Worm (Caenorhabditis elegans) whole organism, late embryonic: ENCODE measurements around the gene Y32H12A.8.

ENCODE experiments used
- C08G9.2 ChIP-seq: sonication (generic microtip); optimal IDR thresholded peaks from 2 replicates; lab custom pipeline; 2016; ENCODE audit warnings: mild to moderate bottlenecking, missing genetic modification characterization, moderate library complexity, missing compliant biosample characterization
- K09A11.1 ChIP-seq: sonication (generic microtip); optimal IDR thresholded peaks from 2 replicates; lab custom pipeline; 2017; ENCODE audit warnings: antibody characterized with exemption, mild to moderate bottlenecking, missing genetic modification characterization, missing compliant biosample characterization; ENCODE audit not compliant: insufficient read depth
- T23F11.4 ChIP-seq: fragments of 200-800 bp; sonication (Bioruptor generic); optimal IDR thresholded peaks from 2 replicates; lab custom pipeline; 2018; ENCODE audit warnings: mild to moderate bottlenecking, missing genetic modification characterization, missing compliant biosample characterization
- ahr-1 ChIP-seq: sonication (generic microtip); optimal IDR thresholded peaks from 2 replicates; lab custom pipeline; 2016; ENCODE audit warnings: missing genetic modification characterization, missing compliant biosample characterization
- ceh-14 ChIP-seq: sonication (generic microtip); optimal IDR thresholded peaks from 2 replicates; lab custom pipeline; 2016; ENCODE audit warnings: missing genotype, missing genetic modification characterization, missing compliant biosample characterization
- ceh-18 ChIP-seq: sonication (generic microtip); optimal IDR thresholded peaks from 2 replicates; lab custom pipeline; 2016; ENCODE audit warnings: missing genetic modification characterization, missing compliant biosample characterization
- ceh-19 ChIP-seq: fragments of 200-800 bp; sonication (Bioruptor generic); optimal IDR thresholded peaks from 2 replicates; lab custom pipeline; 2018; ENCODE audit warnings: mild to moderate bottlenecking, missing genetic modification characterization, missing compliant biosample characterization
- ceh-22 ChIP-seq: sonication (generic microtip); optimal IDR thresholded peaks from 2 replicates; lab custom pipeline; 2017; ENCODE audit warnings: missing biosample characterization, missing genetic modification characterization
- ceh-30 ChIP-seq: fragments of 150-350 bp; optimal IDR thresholded peaks from 2 replicates; lab custom pipeline; 2014; ENCODE audit warnings: missing biosample characterization, missing genetic modification characterization
- ceh-45 ChIP-seq: fragments of 200-800 bp; sonication (Bioruptor generic); IDR thresholded peaks from 2 replicates; pipeline ENCODE4 v1.3.6; 2022; ENCODE audit warnings: missing genetic modification reagents, missing genetic modification characterization, missing compliant biosample characterization
- ceh-48 ChIP-seq: sonication (generic microtip); optimal IDR thresholded peaks from 2 replicates; lab custom pipeline; 2016; ENCODE audit warnings: missing genetic modification characterization, inconsistent platforms, missing compliant biosample characterization
- ceh-6 ChIP-seq: fragments of 200-800 bp; sonication (Bioruptor generic); optimal IDR thresholded peaks from 2 replicates; lab custom pipeline; 2018; ENCODE audit warnings: mild to moderate bottlenecking, missing genetic modification characterization, missing compliant biosample characterization
- ceh-9 ChIP-seq: sonication (generic microtip); optimal IDR thresholded peaks from 2 replicates; lab custom pipeline; 2016; ENCODE audit warnings: mild to moderate bottlenecking, missing genetic modification characterization, inconsistent platforms, missing compliant biosample characterization
- dve-1 ChIP-seq: sonication (generic microtip); optimal IDR thresholded peaks from 2 replicates; lab custom pipeline; 2017; ENCODE audit warnings: antibody characterized with exemption, mild to moderate bottlenecking, missing genetic modification characterization, missing compliant biosample characterization
- elt-2 ChIP-seq: sonication (generic microtip); optimal IDR thresholded peaks from 2 replicates; lab custom pipeline; 2016; ENCODE audit warnings: missing genetic modification reagents, missing genetic modification characterization, missing compliant biosample characterization
- ets-4 ChIP-seq: sonication (generic microtip); optimal IDR thresholded peaks from 2 replicates; lab custom pipeline; 2016; ENCODE audit warnings: missing genetic modification characterization, missing compliant biosample characterization
- eyg-1 ChIP-seq: sonication (generic microtip); optimal IDR thresholded peaks from 2 replicates; lab custom pipeline; 2016; ENCODE audit warnings: missing genotype, missing genetic modification characterization, missing compliant biosample characterization
- fkh-10 ChIP-seq: fragments of 150-350 bp; optimal IDR thresholded peaks from 2 replicates; lab custom pipeline; 2014; ENCODE audit warnings: missing biosample characterization, missing genetic modification reagents, missing genetic modification characterization
- gmeb-2 ChIP-seq: sonication (generic microtip); optimal IDR thresholded peaks from 2 replicates; lab custom pipeline; 2016; ENCODE audit warnings: missing genetic modification characterization, inconsistent platforms, missing compliant biosample characterization
- hlh-13 ChIP-seq: fragments of 200-800 bp; sonication (Bioruptor generic); optimal IDR thresholded peaks from 2 replicates; lab custom pipeline; 2018; ENCODE audit warnings: mild to moderate bottlenecking, missing genetic modification characterization, missing compliant biosample characterization
- hlh-30 ChIP-seq: sonication (generic microtip); optimal IDR thresholded peaks from 2 replicates; lab custom pipeline; 2017; ENCODE audit warnings: antibody characterized with exemption, missing genetic modification characterization, missing compliant biosample characterization; ENCODE audit not compliant: insufficient read depth
- nfya-1 ChIP-seq: sonication (generic microtip); optimal IDR thresholded peaks from 2 replicates; lab custom pipeline; 2017; ENCODE audit warnings: missing genetic modification characterization, mild to moderate bottlenecking, missing compliant biosample characterization, antibody characterized with exemption, moderate library complexity
- nhr-11 ChIP-seq: fragments of 150-350 bp; optimal IDR thresholded peaks from 2 replicates; lab custom pipeline; 2014; ENCODE audit warnings: missing biosample characterization, missing genetic modification characterization
- nhr-232 ChIP-seq: sonication (generic microtip); optimal IDR thresholded peaks from 2 replicates; lab custom pipeline; 2016; ENCODE audit warnings: missing genetic modification characterization, missing compliant biosample characterization
- npax-4 ChIP-seq: sonication (generic microtip); optimal IDR thresholded peaks from 2 replicates; lab custom pipeline; 2016; ENCODE audit warnings: missing genetic modification characterization, missing compliant biosample characterization
- odd-2 ChIP-seq: sonication (generic microtip); optimal IDR thresholded peaks from 2 replicates; lab custom pipeline; 2017; ENCODE audit warnings: antibody characterized with exemption, mild to moderate bottlenecking, missing genetic modification characterization, missing compliant biosample characterization
- pag-3 ChIP-seq: sonication (generic microtip); optimal IDR thresholded peaks from 2 replicates; lab custom pipeline; 2016; ENCODE audit warnings: missing compliant biosample characterization, missing genetic modification characterization, borderline replicate concordance
- pat-9 ChIP-seq: fragments of 200-800 bp; sonication (Bioruptor generic); optimal IDR thresholded peaks from 2 replicates; lab custom pipeline; 2018; ENCODE audit warnings: mild to moderate bottlenecking, missing genetic modification characterization, moderate library complexity, missing compliant biosample characterization
- pax-1 ChIP-seq: fragments of 150-350 bp; optimal IDR thresholded peaks from 2 replicates; lab custom pipeline; 2014; ENCODE audit warnings: missing biosample characterization, missing genetic modification characterization
- pha-2 ChIP-seq: sonication (generic microtip); optimal IDR thresholded peaks from 2 replicates; lab custom pipeline; 2017; ENCODE audit warnings: mild to moderate bottlenecking, missing genetic modification characterization, missing compliant biosample characterization
- pha-4 ChIP-seq: fragments of 150-350 bp; optimal IDR thresholded peaks from 2 replicates; lab custom pipeline; 2018; ENCODE audit warnings: missing biosample characterization, missing genetic modification reagents, missing genetic modification characterization
- pros-1 ChIP-seq: fragments of 150-350 bp; optimal IDR thresholded peaks from 2 replicates; lab custom pipeline; 2014; ENCODE audit warnings: missing biosample characterization, missing genetic modification reagents, missing genetic modification characterization
- sdc-2 ChIP-seq: sonication (generic microtip); optimal IDR thresholded peaks from 2 replicates; lab custom pipeline; 2016; ENCODE audit warnings: missing genotype, missing genetic modification characterization, missing compliant biosample characterization
- sox-4 ChIP-seq: sonication (generic microtip); optimal IDR thresholded peaks from 2 replicates; lab custom pipeline; 2017; ENCODE audit warnings: mild to moderate bottlenecking, missing genetic modification characterization, inconsistent platforms, missing compliant biosample characterization
- tbx-7 ChIP-seq: sonication (generic microtip); optimal IDR thresholded peaks from 2 replicates; lab custom pipeline; 2016; ENCODE audit warnings: missing genotype, missing genetic modification characterization, missing compliant biosample characterization
- ttx-3 ChIP-seq: sonication (generic microtip); optimal IDR thresholded peaks from 2 replicates; lab custom pipeline; 2016; ENCODE audit warnings: missing genetic modification reagents, missing genetic modification characterization, missing compliant biosample characterization
- unc-3 ChIP-seq, 2 experiments: fragments of 200-800 bp in 1 of 2; sonication (Bioruptor generic) in 1 of 2; sonication (generic microtip) in 1 of 2; conservative IDR thresholded peaks in 1 of 2; optimal IDR thresholded peaks in 1 of 2; 2 replicates each; pipeline versions ENCODE4 v1.3.6 to Lab custom; 2016 to 2022; ENCODE audit warnings: missing compliant biosample characterization in 2 of 2, missing genetic modification characterization in 2 of 2, missing genetic modification reagents in 1 of 2
- unc-55 ChIP-seq: sonication (generic microtip); optimal IDR thresholded peaks from 2 replicates; lab custom pipeline; 2017; ENCODE audit warnings: missing biosample characterization, missing genetic modification reagents, missing genetic modification characterization
- unc-86 ChIP-seq: sonication (generic microtip); optimal IDR thresholded peaks from 2 replicates; lab custom pipeline; 2016; ENCODE audit warnings: missing genetic modification characterization, missing compliant biosample characterization
- zip-5 ChIP-seq: sonication (generic microtip); optimal IDR thresholded peaks from 2 replicates; lab custom pipeline; 2016; ENCODE audit warnings: missing genetic modification characterization, missing compliant biosample characterization
- ztf-16 ChIP-seq: sonication (generic microtip); optimal IDR thresholded peaks from 2 replicates; lab custom pipeline; 2017; ENCODE audit warnings: missing genetic modification characterization, missing compliant biosample characterization

Gene Y32H12A.8

DNA sequence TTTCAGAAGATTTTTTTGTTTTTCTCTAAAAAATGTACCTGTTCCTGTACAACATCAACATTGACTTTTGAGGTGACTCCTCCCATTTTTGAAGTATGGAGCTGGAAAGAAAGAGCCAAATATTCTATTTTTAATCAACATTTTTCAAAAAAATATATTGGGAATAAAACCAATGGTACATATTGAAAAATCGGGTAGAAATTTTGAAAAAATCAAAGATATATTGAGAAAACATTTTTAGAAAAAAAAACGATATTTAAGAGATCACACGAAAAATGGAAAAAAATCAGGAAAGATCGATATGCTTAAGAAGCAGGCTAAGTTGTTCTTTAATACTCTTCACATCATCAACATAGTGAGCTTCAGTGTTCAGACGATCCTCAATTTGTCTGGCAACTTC, 59.8 kb downstream of the Y32H12A.8 start, which contains the start of gene glrx-21:
TSS of gene glrx-21 (minus strand) at position 101 of the 400 bp plus-strand sequence.
- no peak for TF ChIP-seq npax-4 (tag; lab: Kevin White, UChicago)
- TF ChIP-seq K09A11.1, result no peak
- no peak for TF ChIP-seq ceh-30 (tag; lab: Kevin White, UChicago)
- no peak for TF ChIP-seq ceh-48 (tag; lab: Kevin White, UChicago)
- TF ChIP-seq, all 69 proteins: peak for 0

ce11 chrIII:5344561-5344960, 61.3 kb downstream of the Y32H12A.8 start:
- TF ChIP-seq ahr-1 (tag; lab: Kevin White, UChicago) (no peak), ceh-14 (no peak), nfya-1 (tag; lab: Kevin White, UChicago) (no peak), pha-4 (tag; lab: Kevin White, UChicago) (no peak), eyg-1 (tag; lab: Kevin White, UChicago) (no peak), ceh-6 (no peak), ets-4 (tag; lab: Kevin White, UChicago) (no peak), ttx-3 (no peak), T23F11.4 (no peak), pax-1 (tag; lab: Kevin White, UChicago) (no peak)

ce11 chrIII:5343555-5343954, 62.3 kb downstream of the Y32H12A.8 start:
- TF ChIP-seq ztf-16 (tag; lab: Kevin White, UChicago) (no peak), dve-1 (tag; lab: Kevin White, UChicago) (no peak), pha-4 (tag; lab: Kevin White, UChicago) (no peak), pha-2 (no peak), pat-9 (tag; lab: Kevin White, UChicago) (no peak), ceh-30 (tag; lab: Kevin White, UChicago) (no peak), ceh-48 (tag; lab: Kevin White, UChicago) (no peak), pros-1 (tag; lab: Kevin White, UChicago) (no peak), unc-55 (GFP tag; lab: Kevin White, UChicago) (no peak), nhr-232 (no peak), pag-3 (tag; lab: Kevin White, UChicago) (no peak), ets-4 (tag; lab: Kevin White, UChicago) (no peak), ceh-6 (no peak), ceh-22 (tag; lab: Kevin White, UChicago) (no peak), hlh-13 (no peak), gmeb-2 (tag; lab: Kevin White, UChicago) (no peak)

DNA sequence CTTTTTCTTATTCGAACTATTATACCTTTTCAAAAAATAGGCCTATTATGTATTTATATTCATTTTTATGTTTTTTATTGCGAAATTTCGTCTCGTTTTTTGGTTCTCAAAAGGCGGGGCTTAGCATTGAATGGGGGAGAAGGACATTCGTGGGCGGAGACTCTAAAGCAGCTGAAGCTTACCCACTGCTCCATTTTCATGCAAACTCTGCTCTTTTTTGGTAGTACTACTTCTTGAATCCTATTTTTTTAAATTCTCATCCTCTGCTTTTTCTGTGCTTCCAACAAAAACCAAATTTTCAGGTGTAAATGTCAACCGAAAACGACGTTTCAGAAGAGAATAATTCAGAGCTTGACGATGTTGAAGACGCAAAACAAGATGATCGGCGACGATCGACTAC, 64.5 kb downstream of the Y32H12A.8 start, which contains the start of gene ZK121.2:
TSS of gene ZK121.2 (plus strand) at position 301 of the 400 bp plus-strand sequence.
- no peak for TF ChIP-seq ceh-19 (GFP tag; lab: Kevin White, UChicago)
- TF ChIP-seq zip-5, result no peak
- no peak for TF ChIP-seq ceh-48 (tag; lab: Kevin White, UChicago)
- TF ChIP-seq ceh-22 (tag; lab: Kevin White, UChicago), result no peak
- no peak for TF ChIP-seq elt-2 (tag; lab: Kevin White, UChicago)
- no peak for TF ChIP-seq sox-4 (tag; lab: Kevin White, UChicago)
- no peak for TF ChIP-seq sdc-2
- TF ChIP-seq pat-9 (tag; lab: Kevin White, UChicago), result no peak
- no peak for TF ChIP-seq odd-2 (tag; lab: Kevin White, UChicago)
- TF ChIP-seq unc-86 (tag; lab: Kevin White, UChicago), result no peak
- no peak for TF ChIP-seq C08G9.2
- TF ChIP-seq ceh-45 (GFP tag; lab: Robert Waterston, UW), result no peak
- TF ChIP-seq hlh-30 (tag; lab: Kevin White, UChicago), result no peak
- TF ChIP-seq unc-3 (GFP tag; conservative IDR thresholded peaks at IDR 0.05; lab: Robert Waterston, UW), result no peak
- no peak for TF ChIP-seq unc-3 (tag; optimal IDR thresholded peaks at IDR 0.05; lab: Kevin White, UChicago)
- TF ChIP-seq ceh-18, result no peak
- TF ChIP-seq tbx-7, result no peak
- no peak for TF ChIP-seq ceh-9 (tag; lab: Kevin White, UChicago)
- no peak for TF ChIP-seq fkh-10 (GFP tag; lab: Kevin White, UChicago)
- TF ChIP-seq nhr-11 (tag; lab: Kevin White, UChicago), result no peak
